Worm (Caenorhabditis elegans) whole organism, L3 larva: Measurements from ENCODE around the gene ssr-2.

Experiments used
- ama-1 ChIP-seq: fragments of 150-350 bp; optimal IDR thresholded peaks from 2 replicates; lab custom pipeline; 2018
- elt-2 ChIP-seq: sonication (generic microtip); optimal IDR thresholded peaks from 2 replicates; lab custom pipeline; 2016; ENCODE audit warnings: missing genetic modification reagents, mild to moderate bottlenecking, missing genetic modification characterization, missing compliant biosample characterization
- lin-15B ChIP-seq: fragments of 150-350 bp; optimal IDR thresholded peaks from 2 replicates; lab custom pipeline; 2014; ENCODE audit warnings: missing biosample characterization, missing genetic modification characterization
- lin-39 ChIP-seq: fragments of 150-350 bp; optimal IDR thresholded peaks from 2 replicates; lab custom pipeline; 2018; ENCODE audit warnings: missing biosample characterization, missing genetic modification reagents, missing genetic modification characterization
- nhr-11 ChIP-seq: fragments of 150-350 bp; optimal IDR thresholded peaks from 2 replicates; lab custom pipeline; 2014; ENCODE audit warnings: missing biosample characterization, missing genetic modification characterization
- nhr-12 ChIP-seq: fragments of 150-350 bp; optimal IDR thresholded peaks from 2 replicates; lab custom pipeline; 2014; ENCODE audit warnings: missing biosample characterization, missing genetic modification characterization
- nhr-237 ChIP-seq: fragments of 150-350 bp; optimal IDR thresholded peaks from 2 replicates; lab custom pipeline; 2014; ENCODE audit warnings: missing biosample characterization, missing genetic modification characterization
- pqm-1 ChIP-seq: fragments of 150-350 bp; optimal IDR thresholded peaks from 2 replicates; lab custom pipeline; 2017; ENCODE audit warnings: missing biosample characterization, missing genetic modification characterization, inconsistent platforms
- unc-39 ChIP-seq: sonication (generic microtip); optimal IDR thresholded peaks from 4 replicates; lab custom pipeline; 2017; ENCODE audit warnings: missing biosample characterization, missing genetic modification characterization
- zag-1 ChIP-seq: fragments of 150-350 bp; optimal IDR thresholded peaks from 2 replicates; lab custom pipeline; 2014; ENCODE audit warnings: missing biosample characterization, missing genetic modification characterization

DNA sequence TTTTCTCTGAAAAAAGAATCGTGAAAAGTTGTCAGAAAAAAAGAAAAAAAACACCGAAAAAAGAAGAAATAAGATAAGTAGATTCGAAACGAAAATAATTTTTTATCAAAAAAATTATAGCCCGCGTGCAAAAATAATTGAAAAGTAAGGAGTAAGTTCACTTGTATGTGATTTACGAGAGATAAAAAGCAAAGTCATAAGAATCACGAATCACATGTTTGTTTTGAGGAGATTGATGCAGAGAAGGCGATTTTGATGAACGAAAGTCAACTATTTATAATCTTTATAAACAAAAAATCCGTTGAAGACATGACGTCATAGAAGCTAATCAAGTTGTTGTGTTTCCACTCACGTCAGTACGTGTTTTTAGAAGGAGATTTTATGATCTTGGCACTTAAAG lies 12.7 kb upstream of the ssr-2 start, which contains the start of gene Y71H10B.1:
- TF ChIP-seq elt-2 (tag; lab: Kevin White, UChicago) (no peak), ama-1 (lab: Kevin White, UChicago) (no peak), nhr-11 (tag; lab: Kevin White, UChicago) (no peak), pqm-1 (no peak), unc-39 (tag; lab: Kevin White, UChicago) (no peak), nhr-237 (tag; lab: Kevin White, UChicago) (no peak), nhr-12 (tag; lab: Kevin White, UChicago) (no peak), zag-1 (no peak), lin-39 (tag; lab: Kevin White, UChicago) (no peak), lin-15B (tag; lab: Kevin White, UChicago) (no peak)
